Fruit fly (Drosophila melanogaster) whole organism: Measurements from ENCODE around the gene CG1983.

Experiments used
- CG8478 ChIP-seq: fragments of >200 bp; optimal IDR thresholded peaks from 2 replicates; lab custom pipeline; 2018; ENCODE audit warnings: inconsistent platforms
- pan ChIP-seq: fragments of >200 bp; optimal IDR thresholded peaks from 2 replicates; lab custom pipeline; 2017
- usp ChIP-seq: fragments of >200 bp; optimal IDR thresholded peaks from 2 replicates; lab custom pipeline; 2017; ENCODE audit warnings: missing biosample characterization, missing genetic modification characterization, mixed read lengths

- no peak for TF ChIP-seq CG8478 (lab: Kevin White, UChicago)
- TF ChIP-seq pan = no peak
- TF ChIP-seq usp (GFP tag; lab: Kevin White, UChicago) = no peak
These were observed 2.4 kb upstream of the CG1983 start, which contains the start of gene Bet5 for dm6 chr3R:30179934-30180333.
